Worm (Caenorhabditis elegans) whole organism, L1 larva: ENCODE measurements around the gene pinn-4.

Experiments
- C34B4.2 ChIP-seq: sonication (generic microtip); optimal IDR thresholded peaks from 2 replicates; lab custom pipeline; 2017; ENCODE audit warnings: mild to moderate bottlenecking, missing genetic modification characterization, missing compliant biosample characterization
- Y116A8C.19 ChIP-seq: sonication (generic microtip); optimal IDR thresholded peaks from 2 replicates; lab custom pipeline; 2016; ENCODE audit warnings: missing compliant biosample characterization, missing genetic modification characterization, borderline replicate concordance
- aly-2 ChIP-seq: fragments of 150-350 bp; optimal IDR thresholded peaks from 2 replicates; lab custom pipeline; 2014; ENCODE audit warnings: missing biosample characterization, missing genetic modification characterization
- ama-1 ChIP-seq: fragments of 150-350 bp; optimal IDR thresholded peaks from 2 replicates; lab custom pipeline; 2014
- blmp-1 ChIP-seq: fragments of 150-350 bp; optimal IDR thresholded peaks from 2 replicates; lab custom pipeline; 2014; ENCODE audit warnings: missing biosample characterization, missing genetic modification characterization
- ceh-63 ChIP-seq: fragments of 200-800 bp; sonication (Bioruptor generic); optimal IDR thresholded peaks from 2 replicates; lab custom pipeline; 2018; ENCODE audit warnings: mild to moderate bottlenecking, missing genetic modification characterization, missing compliant biosample characterization
- ceh-8 ChIP-seq: fragments of 200-800 bp; sonication (Bioruptor generic); optimal IDR thresholded peaks from 2 replicates; lab custom pipeline; 2018; ENCODE audit warnings: mild to moderate bottlenecking, missing genetic modification characterization, moderate library complexity, missing compliant biosample characterization
- ceh-82 ChIP-seq, 3 experiments: fragments of 150-350 bp in 1 of 3; sonication (generic microtip) in 2 of 3; optimal IDR thresholded peaks; 2 replicates each; lab custom pipeline; 2014 to 2017; ENCODE audit warnings: missing biosample characterization in 3 of 3, missing genetic modification characterization in 3 of 3
- ceh-88 ChIP-seq: fragments of 200-800 bp; sonication (Bioruptor generic); IDR thresholded peaks from 2 replicates; pipeline ENCODE4 v1.3.6; 2022; ENCODE audit warnings: missing genetic modification characterization, missing compliant biosample characterization
- ceh-90 ChIP-seq: sonication (generic microtip); optimal IDR thresholded peaks from 2 replicates; lab custom pipeline; 2016; ENCODE audit warnings: missing genetic modification characterization, missing compliant biosample characterization
- dpl-1 ChIP-seq, 3 experiments: fragments of 150-350 bp in 2 of 3; sonication (generic microtip) in 1 of 3; optimal IDR thresholded peaks; 2 replicates each; lab custom pipeline; 2014 to 2017; ENCODE audit warnings: missing biosample characterization in 3 of 3, missing genetic modification characterization in 3 of 3, missing genetic modification reagents in 3 of 3
- efl-1 ChIP-seq, 4 experiments: fragments of 150-350 bp; optimal IDR thresholded peaks in 3 of 4; peaks in 1 of 4; 1 replicate in 1 of 4; 2 replicates in 3 of 4; lab custom pipeline; 2014; ENCODE audit warnings: missing biosample characterization in 2 of 4, missing genetic modification characterization in 2 of 4, missing genetic modification reagents in 2 of 4
- efl-3 ChIP-seq: fragments of 200-800 bp; sonication (Bioruptor generic); optimal IDR thresholded peaks from 2 replicates; lab custom pipeline; 2018; ENCODE audit warnings: mild to moderate bottlenecking, missing genetic modification characterization, missing compliant biosample characterization
- ets-5 ChIP-seq: fragments of 200-800 bp; sonication (Bioruptor generic); IDR thresholded peaks from 2 replicates; pipeline ENCODE4 v1.3.6; 2022; ENCODE audit warnings: missing genetic modification characterization, missing compliant biosample characterization
- fkh-4 ChIP-seq: sonication (generic microtip); optimal IDR thresholded peaks from 2 replicates; lab custom pipeline; 2016; ENCODE audit warnings: missing compliant biosample characterization, missing genetic modification characterization, borderline replicate concordance
- fos-1 ChIP-seq: fragments of 150-350 bp; optimal IDR thresholded peaks from 2 replicates; lab custom pipeline; 2014; ENCODE audit warnings: missing biosample characterization, missing genetic modification characterization
- grh-1 ChIP-seq: fragments of 200-800 bp; sonication (Bioruptor generic); IDR thresholded peaks from 2 replicates; pipeline ENCODE4 v1.3.6; 2022; ENCODE audit warnings: missing genetic modification reagents, missing genetic modification characterization, missing compliant biosample characterization
- hpl-2 ChIP-seq: fragments of 150-350 bp; optimal IDR thresholded peaks from 2 replicates; lab custom pipeline; 2014; ENCODE audit warnings: missing biosample characterization, missing genetic modification reagents, missing genetic modification characterization
- irx-1 ChIP-seq: sonication (generic microtip); optimal IDR thresholded peaks from 2 replicates; lab custom pipeline; 2016; ENCODE audit warnings: missing genetic modification characterization, missing compliant biosample characterization
- jun-1 ChIP-seq: fragments of 150-350 bp; optimal IDR thresholded peaks from 2 replicates; lab custom pipeline; 2014; ENCODE audit warnings: missing biosample characterization, missing genetic modification reagents, missing genetic modification characterization
- lin-13 ChIP-seq: fragments of 150-350 bp; optimal IDR thresholded peaks from 2 replicates; lab custom pipeline; 2014; ENCODE audit warnings: missing biosample characterization, missing genetic modification reagents, missing genetic modification characterization
- lin-39 ChIP-seq: fragments of 150-350 bp; optimal IDR thresholded peaks from 2 replicates; lab custom pipeline; 2014; ENCODE audit warnings: missing biosample characterization, missing genetic modification reagents, missing genetic modification characterization
- mab-9 ChIP-seq: fragments of 200-800 bp; sonication (Bioruptor generic); IDR thresholded peaks from 2 replicates; pipeline ENCODE4 v1.3.6; 2022; ENCODE audit warnings: missing genetic modification reagents, missing genetic modification characterization, missing compliant biosample characterization
- mef-2 ChIP-seq: fragments of 150-350 bp; optimal IDR thresholded peaks from 2 replicates; lab custom pipeline; 2014; ENCODE audit warnings: missing biosample characterization, missing genetic modification characterization
- nhr-77 ChIP-seq: fragments of 150-350 bp; optimal IDR thresholded peaks from 2 replicates; lab custom pipeline; 2014; ENCODE audit warnings: missing biosample characterization, missing genetic modification characterization
- nhr-84 ChIP-seq: sonication (generic microtip); optimal IDR thresholded peaks from 2 replicates; lab custom pipeline; 2017; ENCODE audit warnings: missing biosample characterization, missing genetic modification characterization
- nhr-85 ChIP-seq: sonication (generic microtip); peaks from one replicate; lab custom pipeline; 2016; ENCODE audit warnings: missing genetic modification characterization, inconsistent platforms, missing compliant biosample characterization
- nhr-90 ChIP-seq: sonication (generic microtip); optimal IDR thresholded peaks from 2 replicates; lab custom pipeline; 2016; ENCODE audit warnings: mild to moderate bottlenecking, missing genetic modification characterization, missing compliant biosample characterization; ENCODE audit not compliant: poor library complexity
- pag-3 ChIP-seq: sonication (generic microtip); optimal IDR thresholded peaks from 2 replicates; lab custom pipeline; 2017; ENCODE audit warnings: missing genetic modification characterization, mild to moderate bottlenecking, missing compliant biosample characterization, antibody characterized with exemption, borderline replicate concordance; ENCODE audit not compliant: insufficient read depth
- pqm-1 ChIP-seq: sonication (generic microtip); optimal IDR thresholded peaks from 3 replicates; lab custom pipeline; 2017; ENCODE audit warnings: missing biosample characterization, missing genetic modification characterization
- sox-4 ChIP-seq: sonication (generic microtip); optimal IDR thresholded peaks from 2 replicates; lab custom pipeline; 2016; ENCODE audit warnings: missing genetic modification characterization, missing compliant biosample characterization
- sptf-1 ChIP-seq: fragments of 150-350 bp; optimal IDR thresholded peaks from 2 replicates; lab custom pipeline; 2014; ENCODE audit warnings: missing biosample characterization, missing genetic modification characterization
- sup-37 ChIP-seq: fragments of 200-800 bp; sonication (Bioruptor generic); optimal IDR thresholded peaks from 2 replicates; lab custom pipeline; 2018; ENCODE audit warnings: mild to moderate bottlenecking, missing genetic modification characterization, missing compliant biosample characterization
- tbx-2 ChIP-seq: sonication (generic microtip); optimal IDR thresholded peaks from 2 replicates; lab custom pipeline; 2016; ENCODE audit warnings: missing genetic modification characterization, missing compliant biosample characterization
- unc-130 ChIP-seq: fragments of 150-350 bp; optimal IDR thresholded peaks from 2 replicates; lab custom pipeline; 2017; ENCODE audit warnings: missing biosample characterization, missing genetic modification characterization, inconsistent platforms
- unc-30 ChIP-seq: sonication (generic microtip); optimal IDR thresholded peaks from 2 replicates; lab custom pipeline; 2017; ENCODE audit warnings: missing biosample characterization, missing genetic modification characterization
- unc-62 ChIP-seq: fragments of 150-350 bp; optimal IDR thresholded peaks from 2 replicates; lab custom pipeline; 2014; ENCODE audit warnings: missing biosample characterization, missing genetic modification reagents, missing genetic modification characterization
- unc-98 ChIP-seq: fragments of 200-800 bp; sonication (Bioruptor generic); IDR thresholded peaks from 2 replicates; pipeline ENCODE4 v1.3.6; 2022; ENCODE audit warnings: missing genetic modification characterization, missing compliant biosample characterization
- vab-15 ChIP-seq: sonication (generic microtip); optimal IDR thresholded peaks from 2 replicates; lab custom pipeline; 2017; ENCODE audit warnings: missing genotype, mild to moderate bottlenecking, missing genetic modification characterization, missing compliant biosample characterization
- zag-1 ChIP-seq: fragments of 150-350 bp; optimal IDR thresholded peaks from 2 replicates; lab custom pipeline; 2014; ENCODE audit warnings: missing biosample characterization, missing genetic modification characterization
- zip-4 ChIP-seq: fragments of 200-800 bp; sonication (Bioruptor generic); optimal IDR thresholded peaks from 2 replicates; lab custom pipeline; 2018; ENCODE audit warnings: mild to moderate bottlenecking, missing genetic modification characterization, moderate library complexity, missing compliant biosample characterization
- ztf-11 ChIP-seq, 2 experiments: sonication (generic microtip); optimal IDR thresholded peaks; 2 replicates each; lab custom pipeline; 2016 to 2017; ENCODE audit warnings: missing genetic modification characterization in 2 of 2, missing biosample characterization in 1 of 2, missing compliant biosample characterization in 1 of 2
- ztf-4 ChIP-seq: fragments of 150-350 bp; optimal IDR thresholded peaks from 2 replicates; lab custom pipeline; 2014; ENCODE audit warnings: missing biosample characterization, missing genetic modification characterization

Gene pinn-4

DNA sequence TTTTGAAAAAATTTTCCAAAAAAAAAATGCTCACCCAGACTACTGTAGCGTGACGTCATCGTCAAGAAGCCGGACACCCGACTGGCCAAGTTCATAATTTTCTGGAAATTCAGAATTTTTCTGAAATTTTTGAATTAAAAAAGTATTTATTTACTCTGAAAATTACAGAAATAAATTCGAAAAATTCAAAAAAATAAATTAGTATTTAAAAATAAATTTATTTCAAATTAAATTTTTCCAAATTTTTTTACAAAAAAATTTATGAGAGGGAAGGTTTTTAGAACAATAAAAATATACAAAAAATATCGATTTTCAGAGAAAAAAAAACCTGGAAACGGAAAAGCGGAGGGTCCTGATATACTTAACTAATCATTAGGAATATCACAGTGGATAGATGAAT is 33.9 kb downstream of the pinn-4 start, which contains the start of gene Y48E1C.4:
TSS of gene Y48E1C.4 (minus strand) at position 101 of the 400 bp plus-strand sequence.
- TF ChIP-seq irx-1 (tag; lab: Kevin White, UChicago) (no peak), ceh-8 (no peak), tbx-2 (tag; lab: Kevin White, UChicago) (no peak), ets-5 (GFP tag; lab: Robert Waterston, UW) (no peak), vab-15 (tag; lab: Kevin White, UChicago) (no peak), mab-9 (GFP tag; lab: Robert Waterston, UW) (no peak), lin-39 (tag; lab: Kevin White, UChicago) (no peak)

DNA sequence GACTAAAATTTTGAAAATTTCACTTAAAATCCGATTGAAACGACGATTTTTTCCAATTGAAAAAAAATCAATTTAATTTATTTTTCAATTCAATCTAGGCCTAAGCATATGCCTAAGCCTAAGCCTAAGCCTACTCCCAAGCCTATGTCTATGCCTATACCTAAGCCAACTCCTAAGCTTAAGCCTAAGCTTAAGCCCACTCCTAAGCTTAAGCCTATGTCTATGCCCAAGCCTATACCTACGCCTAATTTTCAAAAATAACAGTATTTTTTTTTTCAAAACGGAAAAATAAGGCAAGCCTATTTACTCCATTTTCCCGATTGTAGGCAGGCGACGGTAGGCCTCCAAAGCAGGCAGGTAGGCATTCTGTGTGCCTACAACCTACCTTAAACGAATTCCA is 41.5 kb downstream of the pinn-4 start:
- TF ChIP-seq zip-4: no peak
- TF ChIP-seq nhr-84 (tag; lab: Kevin White, UChicago): no peak
- no peak for TF ChIP-seq ztf-11 (tag; optimal IDR thresholded peaks at IDR 0.05; lab: Kevin White, UChicago)
- TF ChIP-seq ets-5 (GFP tag; lab: Robert Waterston, UW): no peak
- TF ChIP-seq ceh-82 (tag; optimal IDR thresholded peaks at IDR 0.05; lab: Kevin White, UChicago): no peak
- no peak for TF ChIP-seq sox-4 (tag; lab: Kevin White, UChicago)
- no peak for TF ChIP-seq fkh-4 (tag; lab: Kevin White, UChicago)
- TF ChIP-seq vab-15 (tag; lab: Kevin White, UChicago): no peak
- no peak for TF ChIP-seq unc-30
- TF ChIP-seq sup-37: no peak
- no peak for TF ChIP-seq jun-1 (tag; lab: Kevin White, UChicago)

- peak; percentile 58 for TF ChIP-seq nhr-85 (tag; lab: Kevin White, UChicago)
- TF ChIP-seq unc-62: no peak
Measured at ce11 chrII:13446597-13446996, 43.8 kb downstream of the pinn-4 start.

DNA sequence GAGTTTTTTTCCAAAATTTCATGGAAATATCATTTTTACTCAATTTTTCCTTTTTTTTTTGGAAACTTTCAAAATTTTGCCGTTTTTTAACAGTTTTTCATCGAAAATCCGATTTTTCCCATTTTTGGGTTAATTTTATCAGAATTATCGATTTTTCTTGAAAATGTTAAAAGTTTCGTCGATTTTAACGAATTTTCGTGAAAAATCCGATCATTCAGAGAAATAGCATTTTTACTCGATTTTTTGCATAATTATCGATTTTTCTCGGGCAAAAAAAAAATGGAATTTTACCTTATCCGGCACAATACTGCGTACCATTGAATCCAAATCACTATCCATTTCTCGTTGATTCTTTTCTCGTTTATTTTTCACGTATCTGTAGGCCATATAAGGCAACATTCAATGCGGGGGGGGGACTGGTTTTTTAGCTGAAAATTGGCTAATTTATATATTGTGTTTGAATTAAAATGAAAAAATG is 44.4 kb downstream of the pinn-4 start, which contains the start of gene tbc-14:
TSS of gene tbc-14 (minus strand) at position 428 of the 478 bp plus-strand sequence.
- TF ChIP-seq unc-30 (no peak), hpl-2 (no peak), sup-37 (no peak), efl-1 (optimal IDR thresholded peaks at IDR 0.05; lab: Kevin White, UChicago) (no peak), efl-1 (GFP tag; optimal IDR thresholded peaks at IDR 0.05 in 1 of 2; lab: Kevin White, UChicago) (peak in 1 of 2 experiments; percentile 55), ceh-82 (tag; optimal IDR thresholded peaks at IDR 0.05; lab: Kevin White, UChicago) (no peak), ceh-63 (GFP tag; lab: Kevin White, UChicago) (no peak)

DNA sequence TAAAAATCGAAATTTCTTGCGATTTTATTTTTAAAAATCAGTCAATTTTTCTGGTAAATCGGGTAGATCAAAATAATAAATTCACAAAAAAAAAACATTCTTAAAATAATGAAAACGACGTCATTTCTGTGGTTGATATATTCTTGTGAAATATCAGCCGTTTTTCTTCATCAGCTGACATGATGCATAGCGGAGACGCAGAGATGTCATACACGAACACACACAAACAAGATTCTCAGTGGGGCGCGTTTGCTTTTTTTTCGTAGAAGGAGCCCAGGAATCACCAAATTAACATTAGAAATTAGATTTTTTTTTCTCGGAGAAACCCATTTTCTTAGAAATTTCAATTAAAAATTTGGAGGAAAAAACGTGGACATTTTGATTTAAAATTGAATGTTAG is 44.9 kb downstream of the pinn-4 start:
- TF ChIP-seq tbx-2 (tag; lab: Kevin White, UChicago) (peak; percentile 80), mef-2 (tag; lab: Kevin White, UChicago) (peak; percentile 36), dpl-1 (GFP tag; optimal IDR thresholded peaks at IDR 0.05; lab: Kevin White, UChicago) (peak; percentile 77 to 83 (median 79)), nhr-77 (tag; lab: Kevin White, UChicago) (peak; percentile 74), sptf-1 (tag; lab: Kevin White, UChicago) (no peak), unc-130 (tag; lab: Kevin White, UChicago) (peak; percentile 87), nhr-90 (tag; lab: Kevin White, UChicago) (peak; percentile 64), grh-1 (GFP tag; lab: Robert Waterston, UW) (peak; percentile 42; the same call in 1 of the 2 replicates), zag-1 (tag; lab: Kevin White, UChicago) (no peak), pag-3 (tag; lab: Kevin White, UChicago) (no peak), unc-62 (peak; percentile 31), lin-13 (peak; percentile 92), ceh-88 (GFP tag; lab: Robert Waterston, UW) (0 out of 2 replicates have a peak, but pooled peaks have one; percentile 14), unc-30 (no peak), Y116A8C.19 (tag; lab: Kevin White, UChicago) (no peak), fos-1 (tag; lab: Kevin White, UChicago) (peak; percentile 81), ztf-4 (tag; lab: Kevin White, UChicago) (peak; percentile 46), efl-3 (GFP tag; lab: Kevin White, UChicago) (no peak), fkh-4 (tag; lab: Kevin White, UChicago) (no peak), blmp-1 (peak; percentile 71), ceh-8 (no peak), pqm-1 (tag; lab: Kevin White, UChicago) (no peak), unc-98 (GFP tag; lab: Robert Waterston, UW) (no peak), C34B4.2 (tag; lab: Kevin White, UChicago) (no peak), aly-2 (tag; lab: Kevin White, UChicago) (no peak), nhr-85 (tag; lab: Kevin White, UChicago) (peak; percentile 86), ceh-90 (tag; lab: Kevin White, UChicago) (no peak), ceh-63 (GFP tag; lab: Kevin White, UChicago) (no peak), ama-1 (peak; percentile 44)
